Fruit fly (Drosophila melanogaster) whole organism, embryonic: ENCODE results near the gene KFase.
A peak's percentile ranks its signal among the peaks of the same experiment; 100 is the strongest.

Source experiments
- Awh ChIP-seq: fragments of 200-800 bp; sonication (Bioruptor generic); IDR thresholded peaks from 2 replicates; pipeline ENCODE4, ENCODE4 v1.3.6; 2022; ENCODE audit warnings: missing biosample characterization, missing genetic modification characterization
- CG10321 ChIP-seq: fragments of 200-800 bp; sonication (Bioruptor generic); IDR thresholded peaks from 2 replicates; pipeline ENCODE4 v1.3.6; 2022; ENCODE audit warnings: missing biosample characterization, missing genetic modification characterization
- CG11695 ChIP-seq: fragments of 200-800 bp; sonication (Bioruptor generic); IDR thresholded peaks from 3 replicates; pipeline ENCODE4 v1.3.6; 2022; ENCODE audit warnings: missing biosample characterization, missing genetic modification characterization
- CG12659 ChIP-seq: fragments of 200-800 bp; sonication (Bioruptor generic); optimal IDR thresholded peaks from 3 replicates; lab custom pipeline; 2017; ENCODE audit warnings: mild to moderate bottlenecking, missing biosample characterization, missing genetic modification reagents, missing genetic modification characterization
- CG15269 ChIP-seq: fragments of 200-800 bp; sonication (Bioruptor generic); optimal IDR thresholded peaks from 2 replicates; lab custom pipeline; 2018; ENCODE audit warnings: missing biosample characterization, mild to moderate bottlenecking, missing genetic modification characterization, moderate library complexity
- CG15514 ChIP-seq: fragments of 200-800 bp; sonication (Bioruptor generic); optimal IDR thresholded peaks from 3 replicates; lab custom pipeline; 2017; ENCODE audit warnings: missing biosample characterization, missing genetic modification characterization, mild to moderate bottlenecking, moderate library complexity, missing genetic modification reagents
- CG15601 ChIP-seq: fragments of 200-800 bp; sonication (Bioruptor generic); optimal IDR thresholded peaks from 3 replicates; lab custom pipeline; 2019; ENCODE audit warnings: missing biosample characterization, mild to moderate bottlenecking, missing genetic modification characterization, moderate library complexity
- CG16813 ChIP-seq: fragments of 200-800 bp; sonication (Bioruptor generic); IDR thresholded peaks from 3 replicates; pipeline ENCODE4 v1.3.6; 2022; ENCODE audit warnings: missing biosample characterization, missing genetic modification characterization; ENCODE audit not compliant: partially characterized antibody
- CG17186 ChIP-seq: fragments of 200-800 bp; sonication (Bioruptor generic); optimal IDR thresholded peaks from 3 replicates; lab custom pipeline; 2017; ENCODE audit warnings: missing biosample characterization, missing genetic modification reagents, missing genetic modification characterization
- CG34224 ChIP-seq: fragments of 200-800 bp; sonication (Bioruptor generic); IDR thresholded peaks from 3 replicates; pipeline ENCODE4 v1.3.6; 2022; ENCODE audit warnings: missing biosample characterization, missing genetic modification characterization; ENCODE audit not compliant: partially characterized antibody
- CG4617 ChIP-seq: fragments of 200-800 bp; sonication (Bioruptor generic); optimal IDR thresholded peaks from 3 replicates; lab custom pipeline; 2016; ENCODE audit warnings: missing biosample characterization, missing genetic modification characterization, borderline replicate concordance
- CG4820 ChIP-seq: fragments of 200-800 bp; sonication (Bioruptor generic); optimal IDR thresholded peaks from 3 replicates; lab custom pipeline; 2016; ENCODE audit warnings: missing biosample characterization, missing genetic modification characterization
- CG7357 ChIP-seq: fragments of 200-800 bp; sonication (Bioruptor generic); IDR thresholded peaks from 3 replicates; pipeline ENCODE4 v1.3.6; 2022; ENCODE audit warnings: missing biosample characterization, missing genetic modification characterization
- CG7786 ChIP-seq: fragments of 200-800 bp; sonication (Bioruptor generic); optimal IDR thresholded peaks from 2 replicates; lab custom pipeline; 2016; ENCODE audit warnings: missing biosample characterization, missing genetic modification characterization
- CG8290 ChIP-seq, 3 experiments: fragments of 200-800 bp; sonication (Bioruptor generic); optimal IDR thresholded peaks; 2 replicates each; lab custom pipeline; 2016 to 2019; ENCODE audit warnings: missing biosample characterization in 3 of 3, missing genetic modification characterization in 3 of 3, mild to moderate bottlenecking in 2 of 3, moderate library complexity in 1 of 3
- CTCF ChIP-seq: fragments of 200-800 bp; sonication (Bioruptor generic); optimal IDR thresholded peaks from 2 replicates; lab custom pipeline; 2017; ENCODE audit warnings: missing biosample characterization, mild to moderate bottlenecking, missing genetic modification characterization, moderate library complexity
- CoRest ChIP-seq: fragments of 200-800 bp; sonication (Bioruptor generic); optimal IDR thresholded peaks from 3 replicates; lab custom pipeline; 2018; ENCODE audit warnings: missing biosample characterization, mild to moderate bottlenecking, missing genetic modification characterization, moderate library complexity
- Dbx ChIP-seq: fragments of 200-800 bp; sonication (Bioruptor generic); IDR thresholded peaks from 3 replicates; pipeline ENCODE4 v1.3.6; 2022; ENCODE audit warnings: missing biosample characterization, missing genetic modification characterization
- Eip74EF ChIP-seq, 2 experiments: fragments of 200-800 bp in 1 of 2; fragments of >200 bp in 1 of 2; sonication (Bioruptor generic) in 1 of 2; optimal IDR thresholded peaks; 2 replicates each; lab custom pipeline; 2017 to 2019; ENCODE audit warnings: missing biosample characterization in 2 of 2, missing genetic modification characterization in 2 of 2, mild to moderate bottlenecking in 1 of 2, moderate library complexity in 1 of 2
- HmgD ChIP-seq: fragments of 200-800 bp; sonication (Bioruptor generic); optimal IDR thresholded peaks from 3 replicates; lab custom pipeline; 2016; ENCODE audit warnings: missing biosample characterization, missing genetic modification characterization
- HmgZ ChIP-seq: fragments of 200-800 bp; sonication (Bioruptor generic); optimal IDR thresholded peaks from 2 replicates; lab custom pipeline; 2018; ENCODE audit warnings: missing biosample characterization, mild to moderate bottlenecking, missing genetic modification characterization
- Hr3 ChIP-seq: fragments of 200-800 bp; sonication (Bioruptor generic); optimal IDR thresholded peaks from 3 replicates; lab custom pipeline; 2016; ENCODE audit warnings: missing biosample characterization, missing genetic modification characterization
- Hr78 ChIP-seq, 2 experiments: fragments of 200-800 bp in 1 of 2; fragments of >200 bp in 1 of 2; sonication (Bioruptor generic) in 1 of 2; optimal IDR thresholded peaks; 2 replicates each; lab custom pipeline; 2017 to 2019; ENCODE audit warnings: missing biosample characterization in 2 of 2, missing genetic modification characterization in 2 of 2, mild to moderate bottlenecking in 1 of 2, moderate library complexity in 1 of 2
- Lhr ChIP-seq: fragments of 200-800 bp; sonication (Bioruptor generic); optimal IDR thresholded peaks from 3 replicates; lab custom pipeline; 2017; ENCODE audit warnings: mild to moderate bottlenecking, missing biosample characterization, missing genetic modification reagents, missing genetic modification characterization
- Lim3 ChIP-seq: fragments of 200-800 bp; sonication (Bioruptor generic); IDR thresholded peaks from 2 replicates; pipeline ENCODE4 v1.3.6; 2022; ENCODE audit warnings: missing biosample characterization, missing genetic modification characterization
- NC2β ChIP-seq: fragments of 200-800 bp; sonication (Bioruptor generic); optimal IDR thresholded peaks from 2 replicates; lab custom pipeline; 2016; ENCODE audit warnings: missing biosample characterization, missing genetic modification characterization
- NfI ChIP-seq: fragments of 200-800 bp; sonication (Bioruptor generic); optimal IDR thresholded peaks from 3 replicates; lab custom pipeline; 2018; ENCODE audit warnings: missing biosample characterization, mild to moderate bottlenecking, missing genetic modification characterization, moderate library complexity
- Pdp1 ChIP-seq, 2 experiments: fragments of 200-800 bp; sonication (Bioruptor generic); optimal IDR thresholded peaks; 3 replicates each; lab custom pipeline; 2016; ENCODE audit warnings: missing biosample characterization in 2 of 2, missing genetic modification characterization in 2 of 2, mild to moderate bottlenecking in 1 of 2, moderate library complexity in 1 of 2
- Ptx1 ChIP-seq: fragments of 200-800 bp; sonication (Bioruptor generic); IDR thresholded peaks from 2 replicates; pipeline ENCODE4 v1.3.6; 2022; ENCODE audit warnings: missing biosample characterization, missing genetic modification characterization
- Stat92E ChIP-seq, 3 experiments: fragments of >200 bp in 2 of 3; fragments of 200-800 bp in 1 of 3; sonication (Bioruptor generic) in 1 of 3; optimal IDR thresholded peaks; 2 replicates each; lab custom pipeline; 2017 to 2019; ENCODE audit warnings: missing biosample characterization in 3 of 3, missing genetic modification characterization in 3 of 3, mild to moderate bottlenecking in 1 of 3, moderate library complexity in 1 of 3
- Tbp ChIP-seq: fragments of >200 bp; optimal IDR thresholded peaks from 2 replicates; lab custom pipeline; 2018; ENCODE audit warnings: missing biosample characterization, missing genetic modification characterization
- YL-1 ChIP-seq: fragments of 200-800 bp; sonication (Bioruptor generic); optimal IDR thresholded peaks from 3 replicates; lab custom pipeline; 2017; ENCODE audit warnings: missing biosample characterization, mild to moderate bottlenecking, missing genetic modification characterization
- ab ChIP-seq: fragments of 200-800 bp; sonication (Bioruptor generic); optimal IDR thresholded peaks from 2 replicates; lab custom pipeline; 2016; ENCODE audit warnings: missing biosample characterization, missing genetic modification characterization
- ap ChIP-seq: fragments of 200-800 bp; sonication (Bioruptor generic); IDR thresholded peaks from 2 replicates; pipeline ENCODE4 v1.3.6; 2022; ENCODE audit warnings: missing biosample characterization, missing genetic modification characterization
- cas ChIP-seq: fragments of 200-800 bp; sonication (Bioruptor generic); IDR thresholded peaks from 2 replicates; pipeline ENCODE4 v1.3.6; 2022; ENCODE audit warnings: missing biosample characterization, missing genetic modification characterization
- chinmo ChIP-seq: fragments of 200-800 bp; sonication (Bioruptor generic); IDR thresholded peaks from 4 replicates; pipeline ENCODE4 v1.3.6; 2022; ENCODE audit warnings: missing biosample characterization, missing genetic modification characterization; ENCODE audit not compliant: partially characterized antibody
- crp ChIP-seq, 2 experiments: fragments of 200-800 bp; sonication (Bioruptor generic); optimal IDR thresholded peaks; 2 replicates in 1 of 2; 3 replicates in 1 of 2; lab custom pipeline; 2017; ENCODE audit warnings: missing biosample characterization in 2 of 2, missing genetic modification characterization in 2 of 2, mild to moderate bottlenecking in 1 of 2, moderate library complexity in 1 of 2
- insv ChIP-seq, 2 experiments: fragments of 200-800 bp; sonication (Bioruptor generic); optimal IDR thresholded peaks; 3 replicates each; lab custom pipeline; 2016 to 2018; ENCODE audit warnings: missing biosample characterization in 2 of 2, missing genetic modification characterization in 2 of 2
- kni ChIP-seq: fragments of 200-800 bp; sonication (Bioruptor generic); optimal IDR thresholded peaks from 3 replicates; lab custom pipeline; 2017; ENCODE audit warnings: mild to moderate bottlenecking, missing biosample characterization, missing genetic modification reagents, missing genetic modification characterization
- nerfin-2 ChIP-seq: fragments of 200-800 bp; sonication (Bioruptor generic); IDR thresholded peaks from 2 replicates; pipeline ENCODE4 v1.3.6; 2022; ENCODE audit warnings: missing biosample characterization, missing genetic modification characterization; ENCODE audit not compliant: partially characterized antibody
- nom ChIP-seq: fragments of 200-800 bp; sonication (Bioruptor generic); optimal IDR thresholded peaks from 2 replicates; lab custom pipeline; 2017; ENCODE audit warnings: missing biosample characterization, missing genetic modification characterization, mild to moderate bottlenecking, moderate library complexity, missing genetic modification reagents
- pzg ChIP-seq: fragments of 200-800 bp; sonication (Bioruptor generic); optimal IDR thresholded peaks from 3 replicates; lab custom pipeline; 2018; ENCODE audit warnings: missing biosample characterization, mild to moderate bottlenecking, missing genetic modification characterization, moderate library complexity
- row ChIP-seq: fragments of 200-800 bp; sonication (Bioruptor generic); IDR thresholded peaks from 3 replicates; pipeline ENCODE4 v1.3.6; 2022; ENCODE audit warnings: missing biosample characterization, missing genetic modification characterization
- stwl ChIP-seq: fragments of 200-800 bp; sonication (Bioruptor generic); optimal IDR thresholded peaks from 3 replicates; lab custom pipeline; 2018; ENCODE audit warnings: missing biosample characterization, mild to moderate bottlenecking, missing genetic modification characterization, moderate library complexity
- sug ChIP-seq: fragments of 200-800 bp; optimal IDR thresholded peaks from 2 replicates; lab custom pipeline; 2019; ENCODE audit warnings: missing biosample characterization, mild to moderate bottlenecking, missing genetic modification characterization, moderate library complexity
- unc-4 ChIP-seq: fragments of 200-800 bp; sonication (Bioruptor generic); IDR thresholded peaks from 2 replicates; pipeline ENCODE4 v1.3.6; 2022; ENCODE audit warnings: missing biosample characterization, missing genetic modification characterization; ENCODE audit not compliant: partially characterized antibody

The KFase gene

DNA sequence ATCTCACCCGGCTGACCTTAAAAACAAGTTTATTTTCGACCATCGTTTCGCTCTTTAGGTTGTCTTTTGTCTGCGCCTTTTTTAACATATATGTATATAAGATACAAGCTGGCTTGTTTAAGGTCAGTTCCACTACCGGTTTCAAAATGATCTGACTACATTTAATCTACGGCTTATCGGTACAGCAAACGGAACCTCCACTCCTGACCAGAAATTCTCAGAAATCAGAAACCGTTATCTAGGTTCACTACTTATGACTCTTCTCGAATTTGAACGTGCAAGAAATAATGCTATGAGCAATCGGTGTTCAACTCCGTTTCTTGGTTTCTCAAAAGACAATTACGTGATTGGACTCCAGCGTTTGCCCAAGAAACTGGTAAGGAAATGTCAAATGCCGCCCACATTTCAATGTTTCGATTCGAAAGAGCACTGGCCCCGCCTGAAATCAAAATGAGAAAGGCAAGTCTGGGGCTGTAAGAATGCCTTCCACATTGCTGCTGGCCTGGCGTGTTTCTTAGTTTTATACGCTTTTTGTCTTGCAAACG, 18.4 kb downstream of the KFase start:
- TF ChIP-seq CG4820 (no peak), CG10321 (no peak), cas (no peak), ab (GFP tag; lab: Kevin White, UChicago) (no peak), CTCF (GFP tag; lab: Kevin White, UChicago) (no peak), Hr78 (GFP tag; optimal IDR thresholded peaks at IDR 0.05; lab: Kevin White, UChicago) (peak in 1 of 2 experiments; percentile 28), nerfin-2 (GFP tag; lab: Robert Waterston, UW) (0 out of 2 replicates have a peak, but pooled peaks have one; percentile 18), Tbp (GFP tag; lab: Kevin White, UChicago) (no peak), Eip74EF (GFP tag; optimal IDR thresholded peaks at IDR 0.05; lab: Kevin White, UChicago) (peak in 1 of 2 experiments; percentile 18), CG11695 (GFP tag; lab: Robert Waterston, UW) (peak; percentile 55; the same call in 2 of the 3 replicates), chinmo (peak; percentile 45; the same call in 1 of the 4 replicates), Stat92E (GFP tag; optimal IDR thresholded peaks at IDR 0.05; lab: Kevin White, UChicago) (peak in 1 of 3 experiments; percentile 64), CG15269 (tag; lab: Kevin White, UChicago) (peak; percentile 31), kni (GFP tag; lab: Kevin White, UChicago) (peak; percentile 20), nom (GFP tag; lab: Kevin White, UChicago) (no peak), ap (no peak), CG7357 (GFP tag; lab: Robert Waterston, UW) (no peak)

DNA sequence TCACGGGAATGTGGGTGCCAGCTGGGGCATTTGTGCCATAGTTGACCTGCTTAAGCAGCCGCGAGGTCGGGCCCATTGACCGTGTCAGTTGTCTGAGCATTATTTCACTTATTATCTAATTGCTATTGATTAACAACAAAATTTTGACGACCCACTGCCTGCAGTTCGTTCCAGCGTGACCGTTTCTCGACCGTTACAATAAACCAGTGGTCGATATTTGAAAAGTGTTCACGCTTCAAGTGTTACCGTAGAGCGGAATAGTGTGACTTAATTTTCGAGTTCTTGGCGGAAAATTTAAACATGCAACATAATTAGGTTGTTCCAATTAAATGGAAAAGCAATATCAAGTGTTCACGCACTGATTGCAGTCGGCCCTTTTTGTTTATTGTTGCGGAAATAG, 21.0 kb downstream of the KFase start, which contains the start of gene HemK1:
TSS of gene HemK1 (minus strand) at position 190 of the 400 bp plus-strand sequence.
- no peak for TF ChIP-seq Awh (GFP tag; lab: Robert Waterston, UW)
- TF ChIP-seq CG16813 (GFP tag; lab: Robert Waterston, UW), result 0 out of 3 replicates have a peak, but pooled peaks have one; percentile 42
- no peak for TF ChIP-seq CG8290 (GFP tag; optimal IDR thresholded peaks at IDR 0.05; lab: Kevin White, UChicago)
- peak in 1 of 2 experiments; percentile 80 for TF ChIP-seq CG8290 (tag; optimal IDR thresholded peaks at IDR 0.05; lab: Kevin White, UChicago)
- TF ChIP-seq Ptx1 (GFP tag; lab: Robert Waterston, UW), result no peak
- no peak for TF ChIP-seq Lim3 (GFP tag; lab: Robert Waterston, UW)
- peak; percentile 78 for TF ChIP-seq HmgZ
- peak; percentile 58 for TF ChIP-seq HmgD (GFP tag; lab: Kevin White, UChicago)
- no peak for TF ChIP-seq insv (GFP tag; optimal IDR thresholded peaks at IDR 0.05; lab: Kevin White, UChicago)
- TF ChIP-seq unc-4 (GFP tag; lab: Robert Waterston, UW), result peak; percentile 59
- TF ChIP-seq Eip74EF (GFP tag; optimal IDR thresholded peaks at IDR 0.05; lab: Kevin White, UChicago), result peak in 1 of 2 experiments; percentile 16
- peak; percentile 55 for TF ChIP-seq CG4617 (GFP tag; lab: Kevin White, UChicago)
- peak in 1 of 2 experiments; percentile 84 for TF ChIP-seq Pdp1 (GFP tag; optimal IDR thresholded peaks at IDR 0.05; lab: Kevin White, UChicago)
- no peak for TF ChIP-seq ap
- peak; percentile 40; the same call in 1 of the 3 replicates for TF ChIP-seq row (GFP tag; lab: Robert Waterston, UW)
- peak; percentile 36; the same call in 1 of the 3 replicates for TF ChIP-seq Dbx (GFP tag; lab: Robert Waterston, UW)
- TF ChIP-seq CG34224, result 0 out of 3 replicates have a peak, but pooled peaks have one; percentile 38
- TF ChIP-seq nerfin-2 (GFP tag; lab: Robert Waterston, UW), result peak; percentile 47; the same call in 1 of the 2 replicates
- peak; percentile 54 for TF ChIP-seq CoRest (tag; lab: Kevin White, UChicago)
- peak; percentile 31 for TF ChIP-seq CG15601
- TF ChIP-seq Lhr (GFP tag; lab: Kevin White, UChicago), result peak; percentile 43
- peak; percentile 4 for TF ChIP-seq Hr3 (GFP tag; lab: Kevin White, UChicago)
- TF ChIP-seq NfI (GFP tag; lab: Kevin White, UChicago), result peak; percentile 4
- TF ChIP-seq sug (tag; lab: Kevin White, UChicago), result peak; percentile 53
- peak; percentile 45 for TF ChIP-seq NC2β (GFP tag; lab: Kevin White, UChicago)
- TF ChIP-seq CG12659 (GFP tag; lab: Kevin White, UChicago), result peak; percentile 72
- peak; percentile 69 for TF ChIP-seq YL-1 (GFP tag; lab: Kevin White, UChicago)
- no peak for TF ChIP-seq CG7786 (GFP tag; lab: Kevin White, UChicago)
- TF ChIP-seq CG17186 (GFP tag; lab: Kevin White, UChicago), result peak; percentile 45
- peak; percentile 66 for TF ChIP-seq stwl
- TF ChIP-seq pzg, result peak; percentile 98
- TF ChIP-seq CG15514 (GFP tag; lab: Kevin White, UChicago), result peak; percentile 84
- TF ChIP-seq crp (GFP tag; optimal IDR thresholded peaks at IDR 0.05; lab: Kevin White, UChicago), result peak in 1 of 2 experiments; percentile 2
